Worm (Caenorhabditis elegans): ENCODE results near the gene srbc-41.

srbc-41 gene

DNA sequence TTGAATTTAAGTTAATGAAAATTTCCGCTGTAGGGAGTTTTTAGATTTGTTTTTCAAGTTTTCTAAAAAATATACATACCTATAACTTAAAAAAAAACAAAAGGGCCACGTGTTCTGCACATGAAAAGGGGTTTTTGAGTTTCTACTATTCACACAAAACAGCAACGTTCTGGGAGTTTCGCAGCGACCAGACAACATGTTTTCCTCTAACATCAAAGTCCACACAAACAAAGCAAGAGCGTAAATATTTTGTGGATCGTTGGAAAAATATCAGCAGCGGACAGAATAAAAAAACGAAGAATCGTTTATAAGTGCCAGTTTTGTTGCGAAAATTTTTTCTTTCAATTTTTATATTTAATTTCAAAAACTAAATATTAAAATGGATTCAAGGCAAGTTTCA, 29.3 kb upstream of the srbc-41 start, which contains the start of gene alh-2 (continued):
- TF ChIP-seq pha-4 (tag; optimal IDR thresholded peaks at IDR 0.05) (no peak), K09A11.1 (tag; optimal IDR thresholded peaks at IDR 0.05; ENCODE audit: insufficient read depth) (no peak), ceh-2 (tag; optimal IDR thresholded peaks at IDR 0.05) (no peak), zip-5 (tag; optimal IDR thresholded peaks at IDR 0.05) (no peak)

DNA sequence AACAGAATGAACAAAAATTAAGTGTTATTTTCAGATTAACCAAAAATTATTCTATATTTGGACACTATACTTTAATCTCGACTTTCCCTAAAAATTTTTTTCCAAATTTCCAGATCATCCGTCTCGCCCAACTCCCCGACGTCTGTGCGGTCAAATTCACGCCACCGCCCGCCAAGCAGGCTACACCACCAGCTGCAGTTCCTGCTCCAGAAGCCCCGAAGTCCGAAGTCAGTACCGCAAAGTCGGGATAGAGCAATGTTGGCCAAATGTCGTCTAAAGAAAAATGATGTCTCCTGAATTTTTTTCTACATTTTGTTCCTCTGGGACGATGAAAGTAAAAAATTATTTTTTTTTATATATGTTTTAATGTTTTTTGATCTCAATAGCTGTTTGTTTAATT, 28.1 kb upstream of the srbc-41 start:
- no peak for TF ChIP-seq ets-4 (tag; optimal IDR thresholded peaks at IDR 0.05)
- no peak for TF ChIP-seq ceh-18 (tag; optimal IDR thresholded peaks at IDR 0.05)
- TF ChIP-seq ceh-2 (tag; optimal IDR thresholded peaks at IDR 0.05): no peak
- no peak for TF ChIP-seq elt-2 (tag; optimal IDR thresholded peaks at IDR 0.05)
- no peak for TF ChIP-seq ceh-45 (GFP tag; IDR thresholded peaks at IDR 0.05)
- TF ChIP-seq T23F11.4 (GFP tag; optimal IDR thresholded peaks at IDR 0.05): no peak
- TF ChIP-seq ceh-22 (tag; optimal IDR thresholded peaks at IDR 0.05): no peak

DNA sequence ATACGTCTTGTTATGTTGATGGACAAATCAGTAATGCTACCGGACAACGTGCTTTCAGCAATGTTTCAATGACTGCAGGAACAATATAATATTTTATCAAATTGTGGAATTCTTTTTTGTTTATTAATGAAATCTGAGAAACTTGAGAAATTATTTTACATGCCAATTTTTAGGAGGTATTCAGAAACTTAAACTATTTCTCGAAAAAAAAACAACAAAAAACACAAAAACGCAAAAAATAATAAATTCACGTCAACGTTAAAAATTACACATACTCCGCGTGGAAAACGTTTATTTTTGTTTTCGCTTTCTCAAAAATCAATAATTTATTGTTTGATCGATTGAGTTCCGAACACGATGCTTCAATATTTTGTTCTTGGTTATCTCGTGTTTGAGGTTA, 27.6 kb upstream of the srbc-41 start, which contains the start of gene Y46H3D.1:
Y46H3D.1 (plus strand) TSS at position 301 of the 400 bp plus-strand sequence.
- TF ChIP-seq che-1 (tag; optimal IDR thresholded peaks at IDR 0.05) (no peak), K09A11.1 (tag; optimal IDR thresholded peaks at IDR 0.05; ENCODE audit: insufficient read depth) (no peak), F13H6.1 (tag; optimal IDR thresholded peaks at IDR 0.05) (no peak), zip-5 (tag; optimal IDR thresholded peaks at IDR 0.05) (no peak), unc-55 (GFP tag; optimal IDR thresholded peaks at IDR 0.05) (no peak), ref-2 (tag; optimal IDR thresholded peaks at IDR 0.05) (no peak), pha-4 (tag; optimal IDR thresholded peaks at IDR 0.05) (no peak), syd-9 (tag; optimal IDR thresholded peaks at IDR 0.05) (no peak), odd-2 (tag; optimal IDR thresholded peaks at IDR 0.05) (no peak), nhr-11 (tag; optimal IDR thresholded peaks at IDR 0.05) (no peak), pag-3 (tag; optimal IDR thresholded peaks at IDR 0.05; ENCODE audit: borderline replicate concordance) (no peak), nhr-232 (tag; optimal IDR thresholded peaks at IDR 0.05) (no peak), K02D7.2 (tag; optimal IDR thresholded peaks at IDR 0.05) (no peak), ceh-48 (tag; optimal IDR thresholded peaks at IDR 0.05) (no peak), ets-4 (tag; optimal IDR thresholded peaks at IDR 0.05) (no peak), lin-11 (tag; optimal IDR thresholded peaks at IDR 0.05) (no peak), pros-1 (tag; optimal IDR thresholded peaks at IDR 0.05) (no peak), fkh-6 (tag; optimal IDR thresholded peaks at IDR 0.05) (no peak)

DNA sequence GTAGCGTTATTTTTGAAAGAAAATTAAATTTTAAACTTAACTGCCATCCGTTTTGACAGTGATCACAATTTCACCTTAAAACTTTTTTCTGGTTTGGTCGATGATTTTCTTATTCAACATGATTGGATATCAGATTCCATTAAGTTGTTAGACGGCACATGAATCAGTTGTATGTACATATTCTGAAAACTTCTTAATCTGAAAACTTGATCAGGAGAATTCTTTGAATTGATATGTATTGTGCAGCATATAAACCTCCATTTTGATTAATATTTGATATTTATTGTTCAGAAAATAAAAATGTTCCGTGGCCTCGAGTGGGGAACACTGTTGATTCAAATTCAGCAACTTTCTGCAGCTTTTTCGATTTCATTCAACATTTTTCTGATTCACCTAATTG, 25.4 kb upstream of the srbc-41 start, which contains the start of gene str-221:
str-221 (plus strand) TSS at position 301 of the 400 bp plus-strand sequence.
- TF ChIP-seq T23F11.4 (GFP tag; optimal IDR thresholded peaks at IDR 0.05): no peak
- no peak for TF ChIP-seq zip-5 (tag; optimal IDR thresholded peaks at IDR 0.05)
- TF ChIP-seq fax-1 (tag; optimal IDR thresholded peaks at IDR 0.05): no peak
- TF ChIP-seq tbx-2 (tag; optimal IDR thresholded peaks at IDR 0.05): no peak
- TF ChIP-seq madf-2 (tag; optimal IDR thresholded peaks at IDR 0.05): no peak
- TF ChIP-seq ceh-31 (tag; optimal IDR thresholded peaks at IDR 0.05): no peak
- TF ChIP-seq pat-9 (tag; optimal IDR thresholded peaks at IDR 0.05): no peak
- TF ChIP-seq ceh-48 (tag; optimal IDR thresholded peaks at IDR 0.05): no peak
- TF ChIP-seq ceh-6 (GFP tag; optimal IDR thresholded peaks at IDR 0.05): no peak
- no peak for TF ChIP-seq che-1 (tag; optimal IDR thresholded peaks at IDR 0.05)
- TF ChIP-seq ets-4 (tag; optimal IDR thresholded peaks at IDR 0.05): no peak

DNA sequence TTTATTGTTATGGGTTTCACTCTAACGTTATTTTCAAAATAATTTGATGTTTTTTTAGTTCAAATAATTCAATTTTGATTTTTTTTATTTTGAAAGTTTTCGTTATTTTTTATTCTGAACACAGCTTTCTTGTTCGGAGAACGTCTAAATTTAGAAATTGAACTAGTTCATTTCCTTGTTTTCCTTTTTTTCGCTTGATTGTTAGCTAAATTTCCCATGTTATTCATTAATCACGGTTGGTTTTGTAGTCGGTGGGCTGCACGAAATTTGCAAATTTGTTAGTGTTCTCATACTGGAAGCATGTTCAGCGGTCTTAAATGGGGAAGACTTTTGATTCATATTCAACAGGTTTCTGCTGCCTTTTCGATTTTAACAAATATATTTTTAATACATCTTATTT, 21.2 kb upstream of the srbc-41 start, which contains the start of gene str-222:
str-222 (plus strand) TSS at position 301 of the 400 bp plus-strand sequence.
- TF ChIP-seq fax-1 (tag; optimal IDR thresholded peaks at IDR 0.05) (no peak), lim-6 (tag; optimal IDR thresholded peaks at IDR 0.05) (no peak), pat-9 (tag; optimal IDR thresholded peaks at IDR 0.05) (no peak), ceh-30 (tag; optimal IDR thresholded peaks at IDR 0.05) (no peak), unc-3 (GFP tag; conservative IDR thresholded peaks at IDR 0.05) (no peak), unc-3 (tag; optimal IDR thresholded peaks at IDR 0.05) (no peak), K09A11.1 (tag; optimal IDR thresholded peaks at IDR 0.05; ENCODE audit: insufficient read depth) (no peak), C08G9.2 (tag; optimal IDR thresholded peaks at IDR 0.05) (no peak), elt-4 (tag; optimal IDR thresholded peaks at IDR 0.05) (no peak), ahr-1 (tag; optimal IDR thresholded peaks at IDR 0.05) (no peak), hlh-8 (tag; optimal IDR thresholded peaks at IDR 0.05) (no peak), npax-4 (tag; optimal IDR thresholded peaks at IDR 0.05) (no peak), ceh-18 (tag; optimal IDR thresholded peaks at IDR 0.05) (no peak)
